Fruit fly (Drosophila melanogaster) Kc167 (cell line): ENCODE data around the gene CG8952.

Experiments
- Myc ChIP-seq: fragments of >200 bp; optimal IDR thresholded peaks from 2 replicates; lab custom pipeline; 2017; ENCODE audit warnings: missing external identifiers
- Sin3A ChIP-seq: fragments of >200 bp; optimal IDR thresholded peaks from 2 replicates; lab custom pipeline; 2018; ENCODE audit warnings: missing external identifiers
- h ChIP-seq: fragments of >200 bp; optimal IDR thresholded peaks from 3 replicates; lab custom pipeline; 2018; ENCODE audit warnings: missing external identifiers
- insv ChIP-seq: fragments of >200 bp; optimal IDR thresholded peaks from 3 replicates; lab custom pipeline; 2018; ENCODE audit warnings: missing external identifiers
- psq ChIP-seq: fragments of >200 bp; optimal IDR thresholded peaks from 2 replicates; lab custom pipeline; 2017; ENCODE audit warnings: missing external identifiers
- ttk ChIP-seq: sonication (Bioruptor generic); optimal IDR thresholded peaks from 2 replicates; lab custom pipeline; 2017; ENCODE audit warnings: missing external identifiers

The CG8952 gene

dm6 chrX:15760447-15761297, 5.6 kb downstream of the CG8952 start, which contains the start of the genes Graf and mRpL3:
Graf (minus strand) TSS chrX:15760733.
mRpL3 (plus strand) TSS chrX:15761248.
- TF ChIP-seq h (lab: Kevin White, UChicago) (no peak), Sin3A (no peak), psq (no peak), Myc (lab: Kevin White, UChicago) (no peak), ttk (no peak), insv (lab: Kevin White, UChicago) (no peak)

dm6 chrX:15759752-15760446, 6.3 kb downstream of the CG8952 start:
- TF ChIP-seq h (lab: Kevin White, UChicago) (no peak), insv (lab: Kevin White, UChicago) (no peak), Myc (lab: Kevin White, UChicago) (no peak), psq (no peak), Sin3A (no peak), ttk (no peak)

DNA sequence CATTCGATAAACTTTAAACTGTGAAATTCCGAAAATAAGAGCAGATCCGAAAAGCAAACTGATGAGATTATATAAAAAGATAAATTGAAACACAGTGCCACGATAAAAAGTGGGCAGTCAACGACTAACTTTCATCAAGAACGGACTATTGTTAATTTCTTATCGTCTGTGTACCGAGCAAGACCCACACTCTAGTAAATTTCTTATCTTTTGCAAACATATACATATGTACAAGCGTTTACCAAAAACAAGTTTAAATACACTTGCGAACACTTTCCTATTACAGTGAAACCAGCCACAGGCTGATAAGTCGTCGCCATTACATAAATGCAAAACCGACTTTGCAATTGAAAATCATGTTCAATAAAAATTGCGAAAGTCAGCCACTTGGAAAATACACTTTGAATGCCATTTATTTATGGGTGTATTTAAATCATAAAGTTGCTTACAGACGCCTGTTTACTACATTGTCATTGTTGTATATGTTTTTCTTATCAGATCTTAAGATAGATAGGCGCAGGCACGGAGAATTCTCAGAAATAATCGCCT, 7.5 kb downstream of the CG8952 start:
- TF ChIP-seq Sin3A = no peak
- no peak for TF ChIP-seq psq
- no peak for TF ChIP-seq ttk
- TF ChIP-seq h (lab: Kevin White, UChicago) = no peak
- no peak for TF ChIP-seq Myc (lab: Kevin White, UChicago)
- no peak for TF ChIP-seq insv (lab: Kevin White, UChicago)

- no peak for TF ChIP-seq insv (lab: Kevin White, UChicago)
Observed at dm6 chrX:15756018-15756417, 10.2 kb downstream of the CG8952 start, which contains the start of gene CG8260. CG8260 (plus strand) TSS chrX:15756318.

dm6 chrX:15748945-15749344, 17.3 kb downstream of the CG8952 start, which contains the start of gene Mvd:
Mvd (plus strand) TSS chrX:15749166.
- TF ChIP-seq psq (no peak), Sin3A (no peak), ttk (no peak), insv (lab: Kevin White, UChicago) (no peak)

- TF ChIP-seq insv (lab: Kevin White, UChicago) (no peak), h (lab: Kevin White, UChicago) (no peak), Sin3A (no peak), ttk (no peak)
Observed at dm6 chrX:15746682-15747196, 19.5 kb downstream of the CG8952 start.

DNA sequence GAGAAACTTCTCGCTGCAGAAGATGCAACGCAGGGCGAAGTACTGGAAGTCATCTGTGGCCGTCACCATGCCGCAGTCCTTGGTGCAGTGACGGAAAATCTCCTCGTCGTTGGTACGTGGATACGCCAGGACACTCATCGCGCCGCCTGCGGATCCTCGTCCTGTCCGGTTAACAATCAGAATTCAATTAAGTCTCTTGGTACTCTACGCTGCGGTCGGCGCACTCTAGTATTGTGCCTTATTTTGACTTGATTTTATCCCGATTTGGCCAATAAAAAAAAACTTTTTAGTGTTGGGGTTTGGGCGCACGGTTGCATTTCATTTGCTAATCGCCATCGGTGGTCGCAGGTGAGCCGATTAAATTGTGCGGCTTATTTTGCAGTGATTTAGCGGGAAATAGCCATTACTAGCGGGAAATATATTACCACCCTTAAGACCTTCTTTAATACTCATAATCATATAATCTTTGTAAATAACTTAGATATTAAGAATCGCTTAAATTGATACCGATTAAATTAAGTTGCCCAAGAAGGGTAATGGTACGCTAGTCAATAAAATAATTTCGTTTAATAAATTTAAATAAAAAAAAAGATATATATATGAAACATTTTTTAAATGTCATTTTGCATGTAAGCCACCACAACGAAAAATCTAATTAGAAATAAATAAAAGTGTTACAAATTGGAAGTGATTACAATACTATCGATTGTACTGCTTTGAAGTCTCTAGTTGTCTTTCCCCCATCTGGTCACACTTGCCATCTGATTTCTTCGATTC, 20.2 kb downstream of the CG8952 start, which contains the start of the genes CG8944 and CCT6:
CG8944 (minus strand) TSS at position 327 of the 777 bp plus-strand sequence.
CCT6 (plus strand) TSS at position 744 of the 777 bp plus-strand sequence.
- TF ChIP-seq ttk (no peak), h (lab: Kevin White, UChicago) (no peak), insv (lab: Kevin White, UChicago) (no peak), psq (no peak), Myc (lab: Kevin White, UChicago) (no peak), Sin3A (no peak)

DNA sequence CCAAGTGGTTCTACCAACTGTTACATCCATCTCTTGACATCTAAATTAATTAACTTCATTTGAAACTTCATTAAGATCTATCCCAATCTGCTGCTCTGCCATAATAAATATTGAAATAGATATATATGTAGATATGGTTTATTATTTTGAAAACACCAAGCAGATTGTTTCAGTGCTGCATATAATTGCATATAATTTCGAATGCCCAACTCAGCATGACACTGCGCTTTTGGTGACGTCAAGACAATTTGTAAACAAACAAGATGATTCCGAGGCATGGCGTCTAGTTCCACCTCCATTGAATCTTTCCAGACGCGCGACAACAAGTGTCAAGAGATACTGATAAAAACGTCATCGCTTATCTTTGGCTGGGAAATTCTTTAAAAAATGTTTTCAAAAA, 25.4 kb downstream of the CG8952 start:
- TF ChIP-seq Sin3A (no peak), ttk (no peak), insv (lab: Kevin White, UChicago) (no peak), h (lab: Kevin White, UChicago) (no peak), psq (no peak), Myc (lab: Kevin White, UChicago) (no peak)

DNA sequence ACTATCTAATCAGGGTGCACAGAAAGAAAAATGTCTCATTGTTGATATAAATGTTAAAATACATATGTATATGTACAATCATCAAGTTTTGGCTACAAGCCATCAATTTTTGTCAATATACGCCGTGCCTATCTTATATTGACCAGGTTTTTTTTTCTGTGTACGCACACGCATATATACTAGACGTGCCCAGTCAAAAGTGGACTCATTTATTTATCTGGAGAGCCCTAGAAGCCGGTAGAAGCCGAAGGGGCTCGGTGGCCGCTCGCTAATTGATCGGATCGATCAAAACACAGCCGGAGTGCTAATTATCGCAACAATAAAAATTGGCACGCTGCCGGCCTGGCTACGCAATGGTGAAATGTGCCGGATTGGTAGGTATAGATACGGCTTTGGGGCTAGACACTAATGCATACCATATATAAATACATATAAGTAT, 25.9 kb downstream of the CG8952 start:
- TF ChIP-seq Sin3A (no peak), Myc (lab: Kevin White, UChicago) (no peak), psq (no peak), insv (lab: Kevin White, UChicago) (no peak), ttk (no peak), h (lab: Kevin White, UChicago) (no peak)

DNA sequence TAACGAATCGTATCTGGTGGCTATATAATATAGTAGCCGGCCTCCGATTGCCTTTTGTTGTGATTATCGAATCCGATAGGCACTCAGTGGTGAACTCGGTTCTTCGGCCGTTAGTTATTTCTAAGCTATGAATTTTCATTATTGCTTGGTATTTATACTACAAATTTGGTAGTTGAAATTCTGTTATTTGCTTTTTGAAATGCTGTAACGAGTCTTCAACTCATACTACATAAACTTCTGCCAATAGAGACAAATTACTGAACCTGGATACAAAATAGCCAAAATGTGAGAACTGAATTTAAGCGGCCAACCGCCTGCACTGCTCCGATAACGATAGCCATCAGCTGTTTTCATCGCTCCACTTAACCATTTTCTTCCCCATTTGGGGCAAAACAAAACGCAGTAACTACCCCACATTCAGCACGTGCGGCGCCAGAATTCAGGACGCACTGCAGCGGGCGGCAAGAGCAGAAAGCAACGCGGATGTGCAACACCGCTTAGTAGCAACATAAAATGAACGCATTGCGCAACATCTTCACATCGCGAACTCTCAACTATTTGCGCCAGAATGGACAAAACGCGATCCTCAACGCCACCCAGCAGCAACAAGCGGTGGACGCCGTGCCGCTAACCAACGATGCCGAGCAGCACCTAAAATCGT, 27.2 kb downstream of the CG8952 start, which contains the start of the genes CG11679 and CG8206:
CG11679 (minus strand) TSS at position 65 of the 661 bp plus-strand sequence.
CG8206 (plus strand) TSS at position 341 of the 661 bp plus-strand sequence.
- no peak for TF ChIP-seq psq
- no peak for TF ChIP-seq Sin3A
- TF ChIP-seq Myc (lab: Kevin White, UChicago) = no peak
- no peak for TF ChIP-seq h (lab: Kevin White, UChicago)
- no peak for TF ChIP-seq insv (lab: Kevin White, UChicago)
- no peak for TF ChIP-seq ttk

dm6 chrX:15737110-15737509, 29.1 kb downstream of the CG8952 start, which contains the start of gene Arp6:
Arp6 (minus strand) TSS chrX:15737120.
- TF ChIP-seq insv (lab: Kevin White, UChicago) (no peak), Myc (lab: Kevin White, UChicago) (no peak), psq (no peak), Sin3A (no peak), ttk (no peak), h (lab: Kevin White, UChicago) (no peak)
